Fruit fly (Drosophila melanogaster) whole organism, pupa: Measurements from ENCODE around the gene RabGGTa.

Source experiments
- CG10348 ChIP-seq: fragments of 200-800 bp; sonication (Bioruptor generic); IDR thresholded peaks from 2 replicates; pipeline ENCODE4 v1.3.6; 2022; ENCODE audit warnings: missing biosample characterization, missing genetic modification characterization
- CG12605 ChIP-seq: fragments of 200-800 bp; sonication (Bioruptor generic); IDR thresholded peaks from 2 replicates; pipeline ENCODE4 v1.3.6; 2022; ENCODE audit warnings: missing biosample characterization, missing genetic modification characterization
- CG13204 ChIP-seq: fragments of 200-800 bp; sonication (Bioruptor generic); optimal IDR thresholded peaks from 2 replicates; lab custom pipeline; 2018; ENCODE audit warnings: missing biosample characterization, mild to moderate bottlenecking, missing genetic modification characterization, moderate library complexity
- CG14655 ChIP-seq: fragments of 200-800 bp; sonication (Bioruptor generic); optimal IDR thresholded peaks from 3 replicates; lab custom pipeline; 2017; ENCODE audit warnings: mild to moderate bottlenecking, missing biosample characterization, missing genetic modification reagents, missing genetic modification characterization
- CG32121 ChIP-seq: fragments of 200-800 bp; sonication (Bioruptor generic); IDR thresholded peaks from 2 replicates; pipeline ENCODE4 v1.3.6; 2022; ENCODE audit warnings: missing biosample characterization, missing genetic modification characterization
- CG4496 ChIP-seq: fragments of 200-800 bp; sonication (Bioruptor generic); IDR thresholded peaks from 3 replicates; pipeline ENCODE4 v1.3.6; 2022; ENCODE audit warnings: missing biosample characterization, missing genetic modification characterization
- CG8159 ChIP-seq: fragments of 200-800 bp; sonication (Bioruptor generic); optimal IDR thresholded peaks from 3 replicates; lab custom pipeline; 2018; ENCODE audit warnings: missing biosample characterization, mild to moderate bottlenecking, missing genetic modification characterization, moderate library complexity
- D1 ChIP-seq: fragments of 200-800 bp; sonication (Bioruptor generic); optimal IDR thresholded peaks from 2 replicates; lab custom pipeline; 2018; ENCODE audit warnings: missing biosample characterization, mild to moderate bottlenecking, missing genetic modification characterization, moderate library complexity
- EcR ChIP-seq: fragments of 200-800 bp; sonication (Bioruptor generic); optimal IDR thresholded peaks from 3 replicates; lab custom pipeline; 2019; ENCODE audit warnings: missing biosample characterization, missing genetic modification characterization, mild to moderate bottlenecking, moderate library complexity, missing genetic modification reagents
- Ets98B ChIP-seq: fragments of 200-800 bp; sonication (Bioruptor generic); IDR thresholded peaks from 2 replicates; pipeline ENCODE4 v1.3.6; 2022; ENCODE audit warnings: missing biosample characterization, missing genetic modification characterization
- Pif1B ChIP-seq: fragments of 200-800 bp; sonication (Bioruptor generic); optimal IDR thresholded peaks from 3 replicates; lab custom pipeline; 2016; ENCODE audit warnings: missing biosample characterization, missing genetic modification characterization
- fd96Ca ChIP-seq: fragments of 200-800 bp; sonication (Bioruptor generic); IDR thresholded peaks from 3 replicates; pipeline ENCODE4 v1.3.6; 2022; ENCODE audit warnings: missing biosample characterization, missing genetic modification characterization
- gl ChIP-seq: fragments of 200-800 bp; sonication (Bioruptor generic); optimal IDR thresholded peaks from 2 replicates; lab custom pipeline; 2018; ENCODE audit warnings: missing biosample characterization, mild to moderate bottlenecking, missing genetic modification characterization
- rn ChIP-seq: fragments of 200-800 bp; sonication (Bioruptor generic); IDR thresholded peaks from 2 replicates; pipeline ENCODE4 v1.3.6; 2022; ENCODE audit warnings: missing biosample characterization, missing genetic modification characterization

DNA sequence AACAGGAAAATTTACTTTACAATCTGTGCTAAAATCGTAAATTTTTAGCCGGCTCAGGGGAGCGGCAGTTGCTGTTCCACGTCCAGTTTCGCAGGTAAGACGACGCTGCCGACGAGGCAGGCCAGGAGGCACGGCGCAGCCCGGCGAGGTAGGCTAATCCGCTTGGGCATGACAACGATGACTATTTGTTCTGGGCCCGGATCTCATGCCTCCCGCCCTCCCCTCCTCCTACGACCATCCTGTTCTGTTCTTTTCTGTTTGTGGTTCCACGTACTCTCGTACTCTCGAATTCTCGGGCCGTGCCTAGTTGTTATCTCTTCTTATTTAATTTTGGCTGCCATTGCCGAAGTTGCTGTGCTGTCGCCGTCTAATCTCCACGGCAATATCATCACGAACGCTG lies 37.6 kb upstream of the RabGGTa start:
- TF ChIP-seq CG10348 (GFP tag; lab: Robert Waterston, UW): no peak
- TF ChIP-seq gl (tag; lab: Kevin White, UChicago): no peak
- no peak for TF ChIP-seq Ets98B
- no peak for TF ChIP-seq CG14655 (GFP tag; lab: Kevin White, UChicago)
- peak; percentile 18; the same call in 1 of the 3 replicates for TF ChIP-seq CG4496
- TF ChIP-seq EcR (GFP tag; lab: Kevin White, UChicago): peak; percentile 25
- 0 out of 2 replicates have a peak, but pooled peaks have one; percentile 15 for TF ChIP-seq rn
- no peak for TF ChIP-seq D1 (tag; lab: Kevin White, UChicago)
- TF ChIP-seq CG8159 (tag; lab: Kevin White, UChicago): no peak
- no peak for TF ChIP-seq CG32121
- TF ChIP-seq CG12605 (GFP tag; lab: Robert Waterston, UW): no peak
- TF ChIP-seq CG13204 (GFP tag; lab: Kevin White, UChicago): peak; percentile 39
- TF ChIP-seq Pif1B (GFP tag; lab: Kevin White, UChicago): no peak
- no peak for TF ChIP-seq fd96Ca (GFP tag; lab: Robert Waterston, UW)
